Fruit fly (Drosophila melanogaster): ENCODE measurements around the gene CG6664.

DNA sequence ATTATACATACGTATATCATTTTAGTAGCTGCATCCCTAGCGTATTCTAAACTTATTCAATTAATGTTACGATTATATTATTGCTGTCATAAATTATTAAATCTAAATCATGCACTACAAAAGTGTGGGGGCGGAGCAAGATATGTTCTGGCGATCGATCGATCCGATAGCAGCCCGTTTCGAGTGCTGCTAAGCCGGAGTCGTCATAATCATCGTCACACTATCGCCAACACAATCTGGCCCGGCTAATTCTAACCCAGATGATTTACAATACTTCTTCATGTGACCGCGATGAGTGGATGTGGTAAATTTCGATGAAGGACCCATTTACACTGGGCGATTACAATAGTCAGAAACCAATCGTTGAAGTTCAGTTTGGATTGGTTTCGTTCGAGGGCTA, 21.2 kb downstream of the CG6664 start:
- TF ChIP-seq CG32121 (GFP tag; IDR thresholded peaks at IDR 0.05) (no peak), CG13204 (GFP tag; optimal IDR thresholded peaks at IDR 0.05) (no peak), CG4496 (GFP tag; IDR thresholded peaks at IDR 0.05) (no peak), CG12605 (GFP tag; IDR thresholded peaks at IDR 0.05) (no peak), EcR (GFP tag; optimal IDR thresholded peaks at IDR 0.05) (no peak), rn (GFP tag; IDR thresholded peaks at IDR 0.05) (no peak), fd96Ca (GFP tag; IDR thresholded peaks at IDR 0.05) (no peak), gl (tag; optimal IDR thresholded peaks at IDR 0.05) (no peak), CG8159 (tag; optimal IDR thresholded peaks at IDR 0.05) (no peak), D1 (tag; optimal IDR thresholded peaks at IDR 0.05) (no peak), Snoo (tag; optimal IDR thresholded peaks at IDR 0.05) (no peak), CG34367 (tag; optimal IDR thresholded peaks at IDR 0.05) (no peak), CG14655 (GFP tag; optimal IDR thresholded peaks at IDR 0.05) (no peak)

Measured in whole organism, pupa.